Worm (Caenorhabditis elegans) whole organism, L1 larva: ENCODE results near the gene cyp-13A4.

Experiments
- C04F5.9 ChIP-seq: sonication (generic microtip); optimal IDR thresholded peaks from 2 replicates; lab custom pipeline; 2016; ENCODE audit warnings: missing genetic modification characterization, missing compliant biosample characterization
- C16A3.4 ChIP-seq: fragments of 150-350 bp; optimal IDR thresholded peaks from 2 replicates; lab custom pipeline; 2014; ENCODE audit warnings: missing biosample characterization, missing genetic modification characterization
- Y116A8C.19 ChIP-seq: sonication (generic microtip); optimal IDR thresholded peaks from 2 replicates; lab custom pipeline; 2016; ENCODE audit warnings: missing compliant biosample characterization, missing genetic modification characterization, borderline replicate concordance
- ama-1 ChIP-seq: fragments of 150-350 bp; optimal IDR thresholded peaks from 2 replicates; lab custom pipeline; 2014
- blmp-1 ChIP-seq: fragments of 150-350 bp; optimal IDR thresholded peaks from 2 replicates; lab custom pipeline; 2014; ENCODE audit warnings: missing biosample characterization, missing genetic modification characterization
- ceh-63 ChIP-seq: fragments of 200-800 bp; sonication (Bioruptor generic); optimal IDR thresholded peaks from 2 replicates; lab custom pipeline; 2018; ENCODE audit warnings: mild to moderate bottlenecking, missing genetic modification characterization, missing compliant biosample characterization
- ceh-82 ChIP-seq, 3 experiments: fragments of 150-350 bp in 1 of 3; sonication (generic microtip) in 2 of 3; optimal IDR thresholded peaks; 2 replicates each; lab custom pipeline; 2014 to 2017; ENCODE audit warnings: missing biosample characterization in 3 of 3, missing genetic modification characterization in 3 of 3
- ceh-88 ChIP-seq: fragments of 200-800 bp; sonication (Bioruptor generic); IDR thresholded peaks from 2 replicates; pipeline ENCODE4 v1.3.6; 2022; ENCODE audit warnings: missing genetic modification characterization, missing compliant biosample characterization
- dpl-1 ChIP-seq, 3 experiments: fragments of 150-350 bp in 2 of 3; sonication (generic microtip) in 1 of 3; optimal IDR thresholded peaks; 2 replicates each; lab custom pipeline; 2014 to 2017; ENCODE audit warnings: missing biosample characterization in 3 of 3, missing genetic modification characterization in 3 of 3, missing genetic modification reagents in 3 of 3
- efl-1 ChIP-seq, 4 experiments: fragments of 150-350 bp; optimal IDR thresholded peaks in 3 of 4; peaks in 1 of 4; 1 replicate in 1 of 4; 2 replicates in 3 of 4; lab custom pipeline; 2014; ENCODE audit warnings: missing biosample characterization in 2 of 4, missing genetic modification characterization in 2 of 4, missing genetic modification reagents in 2 of 4
- egl-27 ChIP-seq, 2 experiments: fragments of 150-350 bp in 1 of 2; sonication (generic microtip); optimal IDR thresholded peaks; 3 replicates each; lab custom pipeline; 2017 to 2018; ENCODE audit warnings: missing biosample characterization in 2 of 2, missing genetic modification characterization in 2 of 2, missing genetic modification reagents in 2 of 2
- elt-2 ChIP-seq: sonication (generic microtip); optimal IDR thresholded peaks from 2 replicates; lab custom pipeline; 2016; ENCODE audit warnings: missing genetic modification characterization, mild to moderate bottlenecking, inconsistent platforms, missing compliant biosample characterization, missing genetic modification reagents
- elt-3 ChIP-seq, 6 experiments: fragments of 150-350 bp in 1 of 6; sonication (generic microtip); optimal IDR thresholded peaks; 2 replicates each; lab custom pipeline; 2017 to 2018; ENCODE audit warnings: missing biosample characterization in 6 of 6, missing genetic modification characterization in 6 of 6, inconsistent platforms in 1 of 6
- fkh-10 ChIP-seq: sonication (generic microtip); optimal IDR thresholded peaks from 2 replicates; lab custom pipeline; 2017; ENCODE audit warnings: missing biosample characterization, missing genetic modification reagents, missing genetic modification characterization
- fos-1 ChIP-seq: fragments of 150-350 bp; optimal IDR thresholded peaks from 2 replicates; lab custom pipeline; 2014; ENCODE audit warnings: missing biosample characterization, missing genetic modification characterization
- grh-1 ChIP-seq: fragments of 200-800 bp; sonication (Bioruptor generic); IDR thresholded peaks from 2 replicates; pipeline ENCODE4 v1.3.6; 2022; ENCODE audit warnings: missing genetic modification reagents, missing genetic modification characterization, missing compliant biosample characterization
- hlh-17 ChIP-seq: fragments of 200-800 bp; sonication (Bioruptor generic); optimal IDR thresholded peaks from 2 replicates; lab custom pipeline; 2018; ENCODE audit warnings: missing genetic modification characterization, mild to moderate bottlenecking, missing compliant biosample characterization, moderate library complexity, borderline replicate concordance
- hpl-2 ChIP-seq: fragments of 150-350 bp; optimal IDR thresholded peaks from 2 replicates; lab custom pipeline; 2014; ENCODE audit warnings: missing biosample characterization, missing genetic modification reagents, missing genetic modification characterization
- irx-1 ChIP-seq: sonication (generic microtip); optimal IDR thresholded peaks from 2 replicates; lab custom pipeline; 2016; ENCODE audit warnings: missing genetic modification characterization, missing compliant biosample characterization
- jun-1 ChIP-seq: fragments of 150-350 bp; optimal IDR thresholded peaks from 2 replicates; lab custom pipeline; 2014; ENCODE audit warnings: missing biosample characterization, missing genetic modification reagents, missing genetic modification characterization
- lin-14 ChIP-seq: fragments of 200-800 bp; sonication (Bioruptor generic); optimal IDR thresholded peaks from 2 replicates; lab custom pipeline; 2018; ENCODE audit warnings: mild to moderate bottlenecking, missing genetic modification characterization, moderate library complexity, missing compliant biosample characterization
- lin-15B ChIP-seq: fragments of 150-350 bp; sonication (generic microtip); optimal IDR thresholded peaks from 3 replicates; lab custom pipeline; 2014; ENCODE audit warnings: missing biosample characterization, missing genetic modification characterization
- lin-35 ChIP-seq, 2 experiments: fragments of 150-350 bp; optimal IDR thresholded peaks; 2 replicates each; lab custom pipeline; 2014; ENCODE audit warnings: missing biosample characterization in 2 of 2, missing genetic modification characterization in 2 of 2, missing genetic modification reagents in 2 of 2
- lin-39 ChIP-seq: fragments of 150-350 bp; optimal IDR thresholded peaks from 2 replicates; lab custom pipeline; 2014; ENCODE audit warnings: missing biosample characterization, missing genetic modification reagents, missing genetic modification characterization
- lir-3 ChIP-seq: sonication (generic microtip); optimal IDR thresholded peaks from 2 replicates; lab custom pipeline; 2016; ENCODE audit warnings: mild to moderate bottlenecking, missing genetic modification characterization, moderate library complexity, missing compliant biosample characterization; ENCODE audit not compliant: poor library complexity
- lsy-2 ChIP-seq, 2 experiments: fragments of 150-350 bp; optimal IDR thresholded peaks; 2 replicates each; lab custom pipeline; 2014; ENCODE audit warnings: missing biosample characterization in 2 of 2, missing genetic modification characterization in 2 of 2
- mdl-1 ChIP-seq, 2 experiments: fragments of 150-350 bp; optimal IDR thresholded peaks; 2 replicates each; lab custom pipeline; 2014 to 2017; ENCODE audit warnings: missing biosample characterization in 2 of 2, missing genetic modification characterization in 2 of 2, inconsistent platforms in 1 of 2
- mef-2 ChIP-seq: fragments of 150-350 bp; optimal IDR thresholded peaks from 2 replicates; lab custom pipeline; 2014; ENCODE audit warnings: missing biosample characterization, missing genetic modification characterization
- nhr-12 ChIP-seq: sonication (generic microtip); optimal IDR thresholded peaks from 2 replicates; lab custom pipeline; 2017; ENCODE audit warnings: missing biosample characterization, missing genetic modification characterization
- nhr-19 ChIP-seq: fragments of 200-800 bp; sonication (Bioruptor generic); conservative IDR thresholded peaks from 2 replicates; pipeline ENCODE4 v1.3.6; 2022; ENCODE audit warnings: missing genetic modification characterization, missing compliant biosample characterization
- nhr-20 ChIP-seq: sonication (generic microtip); optimal IDR thresholded peaks from 2 replicates; lab custom pipeline; 2016; ENCODE audit warnings: mild to moderate bottlenecking, missing genetic modification characterization, missing compliant biosample characterization
- nhr-237 ChIP-seq: fragments of 150-350 bp; optimal IDR thresholded peaks from 2 replicates; lab custom pipeline; 2014; ENCODE audit warnings: missing biosample characterization, missing genetic modification characterization
- nhr-47 ChIP-seq: sonication (generic microtip); optimal IDR thresholded peaks from 2 replicates; lab custom pipeline; 2016; ENCODE audit warnings: mild to moderate bottlenecking, missing genetic modification characterization, moderate library complexity, missing compliant biosample characterization
- nhr-71 ChIP-seq: sonication (generic microtip); optimal IDR thresholded peaks from 2 replicates; lab custom pipeline; 2016; ENCODE audit warnings: mild to moderate bottlenecking, missing genetic modification characterization, moderate library complexity, missing compliant biosample characterization
- nhr-77 ChIP-seq: fragments of 150-350 bp; optimal IDR thresholded peaks from 2 replicates; lab custom pipeline; 2014; ENCODE audit warnings: missing biosample characterization, missing genetic modification characterization
- nhr-85 ChIP-seq: sonication (generic microtip); peaks from one replicate; lab custom pipeline; 2016; ENCODE audit warnings: missing genetic modification characterization, inconsistent platforms, missing compliant biosample characterization
- nhr-90 ChIP-seq: sonication (generic microtip); optimal IDR thresholded peaks from 2 replicates; lab custom pipeline; 2016; ENCODE audit warnings: mild to moderate bottlenecking, missing genetic modification characterization, missing compliant biosample characterization; ENCODE audit not compliant: poor library complexity
- pax-3 ChIP-seq: fragments of 200-800 bp; sonication (Bioruptor generic); optimal IDR thresholded peaks from 2 replicates; lab custom pipeline; 2018; ENCODE audit warnings: mild to moderate bottlenecking, missing genetic modification characterization, moderate library complexity, missing compliant biosample characterization
- pqm-1 ChIP-seq: sonication (generic microtip); optimal IDR thresholded peaks from 3 replicates; lab custom pipeline; 2017; ENCODE audit warnings: missing biosample characterization, missing genetic modification characterization
- rnt-1 ChIP-seq: sonication (generic microtip); optimal IDR thresholded peaks from 2 replicates; lab custom pipeline; 2016; ENCODE audit warnings: mild to moderate bottlenecking, missing genetic modification characterization, moderate library complexity, missing compliant biosample characterization
- sox-4 ChIP-seq: sonication (generic microtip); optimal IDR thresholded peaks from 2 replicates; lab custom pipeline; 2016; ENCODE audit warnings: missing genetic modification characterization, missing compliant biosample characterization
- vab-15 ChIP-seq: sonication (generic microtip); optimal IDR thresholded peaks from 2 replicates; lab custom pipeline; 2017; ENCODE audit warnings: missing genotype, mild to moderate bottlenecking, missing genetic modification characterization, missing compliant biosample characterization
- zag-1 ChIP-seq: fragments of 150-350 bp; optimal IDR thresholded peaks from 2 replicates; lab custom pipeline; 2014; ENCODE audit warnings: missing biosample characterization, missing genetic modification characterization
- ztf-11 ChIP-seq, 2 experiments: sonication (generic microtip); optimal IDR thresholded peaks; 2 replicates each; lab custom pipeline; 2016 to 2017; ENCODE audit warnings: missing genetic modification characterization in 2 of 2, missing biosample characterization in 1 of 2, missing compliant biosample characterization in 1 of 2

Gene cyp-13A4

DNA sequence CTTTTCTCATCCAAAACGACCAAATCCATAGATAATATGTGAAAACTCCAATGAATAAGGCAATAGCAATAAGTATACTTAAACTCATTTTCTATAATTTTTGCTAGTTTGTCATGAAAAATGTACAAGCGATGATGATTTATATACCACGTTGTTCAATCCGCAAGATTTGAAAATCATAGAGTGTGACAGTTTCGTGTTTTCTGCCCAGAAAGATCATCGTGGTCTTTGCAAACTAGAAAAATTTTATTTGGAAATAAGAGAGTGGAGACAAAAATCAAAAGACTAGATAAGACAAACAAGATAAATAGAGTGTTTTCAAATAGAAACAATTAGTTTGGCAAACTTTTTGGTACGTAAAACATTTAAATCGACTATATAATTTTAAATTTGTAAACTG is 4.3 kb downstream of the cyp-13A4 start, which contains the start of gene cyp-13A3:
cyp-13A3 (minus strand) TSS at position 101 of the 400 bp plus-strand sequence.
- TF ChIP-seq lin-15B (tag; lab: Kevin White, UChicago): no peak
- no peak for TF ChIP-seq elt-3 (tag; optimal IDR thresholded peaks at IDR 0.05; lab: Kevin White, UChicago)
- TF ChIP-seq irx-1 (tag; lab: Kevin White, UChicago): no peak
- no peak for TF ChIP-seq hpl-2 (GFP tag; lab: Kevin White, UChicago)
- no peak for TF ChIP-seq nhr-85 (tag; lab: Kevin White, UChicago)
- TF ChIP-seq fos-1 (tag; lab: Kevin White, UChicago): no peak
- peak; percentile 70 for TF ChIP-seq nhr-20 (tag; lab: Kevin White, UChicago)
- no peak for TF ChIP-seq sox-4 (tag; lab: Kevin White, UChicago)

DNA sequence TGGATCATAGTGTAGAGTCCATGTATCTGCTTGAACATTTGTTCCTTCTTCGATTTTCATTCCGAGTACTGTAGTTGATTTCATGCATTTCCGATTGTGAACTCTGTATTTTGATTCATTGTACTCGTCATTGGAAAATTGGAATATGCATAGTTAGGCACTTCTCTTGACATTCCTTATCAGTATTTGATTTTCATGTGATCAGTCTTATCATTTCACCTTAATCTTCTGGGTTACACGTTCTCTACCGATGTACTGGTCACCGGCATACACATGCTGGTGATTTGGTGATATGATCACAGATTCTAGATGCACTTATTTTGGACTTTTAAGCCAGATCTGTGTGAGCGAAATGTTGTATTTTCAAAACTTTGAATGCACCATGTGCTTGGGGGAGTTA is 6.4 kb downstream of the cyp-13A4 start:
- TF ChIP-seq hlh-17 (GFP tag; lab: Kevin White, UChicago): no peak
- TF ChIP-seq ceh-63: no peak
- TF ChIP-seq nhr-71: peak; percentile 40
- TF ChIP-seq nhr-85 (tag; lab: Kevin White, UChicago): no peak
- TF ChIP-seq sox-4 (tag; lab: Kevin White, UChicago): no peak
- TF ChIP-seq pqm-1: peak; percentile 81
- TF ChIP-seq nhr-20 (tag; lab: Kevin White, UChicago): peak; percentile 62
- TF ChIP-seq lir-3: no peak
- peak; percentile 32 for TF ChIP-seq jun-1
- no peak for TF ChIP-seq C16A3.4 (tag; lab: Kevin White, UChicago)
- peak in 1 of 2 experiments; percentile 45 for TF ChIP-seq lin-35 (GFP tag; optimal IDR thresholded peaks at IDR 0.05; lab: Kevin White, UChicago)
- peak; percentile 14 for TF ChIP-seq nhr-90 (tag; lab: Kevin White, UChicago)
- TF ChIP-seq grh-1 (GFP tag; lab: Robert Waterston, UW): no peak
- no peak for TF ChIP-seq nhr-237
- TF ChIP-seq elt-2 (tag; lab: Kevin White, UChicago): peak; percentile 95
- no peak for TF ChIP-seq ama-1 (lab: Kevin White, UChicago)
- peak; percentile 31 for TF ChIP-seq lin-14 (GFP tag; lab: Kevin White, UChicago)
- no peak for TF ChIP-seq vab-15
- TF ChIP-seq Y116A8C.19 (tag; lab: Kevin White, UChicago): no peak
- TF ChIP-seq efl-1 (optimal IDR thresholded peaks at IDR 0.05; lab: Kevin White, UChicago): no peak
- TF ChIP-seq efl-1 (GFP tag; optimal IDR thresholded peaks at IDR 0.05 in 1 of 2; lab: Kevin White, UChicago): peak in 1 of 2 experiments; percentile 4

- TF ChIP-seq fos-1 (tag; lab: Kevin White, UChicago) (peak; percentile 36), nhr-47 (peak; percentile 33), rnt-1 (peak; percentile 75), nhr-71 (peak; percentile 82), mef-2 (tag; lab: Kevin White, UChicago) (no peak), ama-1 (lab: Kevin White, UChicago) (no peak), mdl-1 (tag; optimal IDR thresholded peaks at IDR 0.05; lab: Kevin White, UChicago) (peak in 1 of 2 experiments; percentile 48), fkh-10 (GFP tag; lab: Kevin White, UChicago) (no peak), grh-1 (GFP tag; lab: Robert Waterston, UW) (0 out of 2 replicates have a peak, but pooled peaks have one; percentile 45), blmp-1 (tag; lab: Kevin White, UChicago) (peak; percentile 76), dpl-1 (GFP tag; optimal IDR thresholded peaks at IDR 0.05; lab: Kevin White, UChicago) (peak in 2 of 3 experiments; percentile 16 to 32), pax-3 (tag; lab: Kevin White, UChicago) (no peak), lir-3 (no peak), elt-3 (tag; optimal IDR thresholded peaks at IDR 0.05; lab: Kevin White, UChicago) (peak in 2 of 6 experiments; percentile 32 to 72), efl-1 (optimal IDR thresholded peaks at IDR 0.05; lab: Kevin White, UChicago) (peak; percentile 32 to 52), efl-1 (GFP tag; optimal IDR thresholded peaks at IDR 0.05 in 1 of 2; lab: Kevin White, UChicago) (peak in 1 of 2 experiments; percentile 90), C16A3.4 (tag; lab: Kevin White, UChicago) (peak; percentile 8), C04F5.9 (tag; lab: Kevin White, UChicago) (no peak), ceh-82 (tag; optimal IDR thresholded peaks at IDR 0.05; lab: Kevin White, UChicago) (no peak), nhr-12 (tag; lab: Kevin White, UChicago) (no peak), egl-27 (tag; optimal IDR thresholded peaks at IDR 0.05; lab: Kevin White, UChicago) (peak; percentile 27 to 59), lin-14 (GFP tag; lab: Kevin White, UChicago) (peak; percentile 94), ztf-11 (tag; optimal IDR thresholded peaks at IDR 0.05; lab: Kevin White, UChicago) (no peak), nhr-19 (GFP tag; lab: Robert Waterston, UW) (peak; percentile 50), lsy-2 (tag; optimal IDR thresholded peaks at IDR 0.05; lab: Kevin White, UChicago) (peak; percentile 47 to 62), lin-39 (peak; percentile 65), zag-1 (tag; lab: Kevin White, UChicago) (no peak), ceh-88 (no peak), nhr-90 (tag; lab: Kevin White, UChicago) (peak; percentile 66), nhr-77 (peak; percentile 57), nhr-85 (tag; lab: Kevin White, UChicago) (peak; percentile 99)
These were observed 10.0 kb downstream of the cyp-13A4 start, which contains the start of gene cyp-13A2 for ce11 chrII:9787395-9788152. Gene cyp-13A2, minus strand, starts transcription at chrII:9787629.
